Worm (Caenorhabditis elegans) whole organism, L3 larva: ENCODE results near the gene ctsa-1.1.

Experiments used
- R02D3.7 ChIP-seq: fragments of 150-350 bp; optimal IDR thresholded peaks from 2 replicates; lab custom pipeline; 2014; ENCODE audit warnings: missing biosample characterization, missing genetic modification characterization
- ZK546.5 ChIP-seq: sonication (generic microtip); optimal IDR thresholded peaks from 2 replicates; lab custom pipeline; 2017; ENCODE audit warnings: missing biosample characterization, missing genetic modification characterization
- aly-2 ChIP-seq: fragments of 150-350 bp; optimal IDR thresholded peaks from 2 replicates; lab custom pipeline; 2014; ENCODE audit warnings: missing biosample characterization, missing genetic modification characterization
- ama-1 ChIP-seq: fragments of 150-350 bp; optimal IDR thresholded peaks from 2 replicates; lab custom pipeline; 2018
- ceh-16 ChIP-seq: sonication (generic microtip); optimal IDR thresholded peaks from 2 replicates; lab custom pipeline; 2017; ENCODE audit warnings: missing biosample characterization, missing genetic modification characterization
- ceh-28 ChIP-seq: fragments of 150-350 bp; optimal IDR thresholded peaks from 2 replicates; lab custom pipeline; 2014; ENCODE audit warnings: missing biosample characterization, missing genetic modification reagents, missing genetic modification characterization
- ceh-82 ChIP-seq: fragments of 150-350 bp; optimal IDR thresholded peaks from 2 replicates; lab custom pipeline; 2014; ENCODE audit warnings: missing biosample characterization, missing genetic modification characterization
- ceh-9 ChIP-seq: sonication (generic microtip); optimal IDR thresholded peaks from 2 replicates; lab custom pipeline; 2018; ENCODE audit warnings: missing biosample characterization, missing genetic modification characterization
- daf-12 ChIP-seq: fragments of 150-350 bp; optimal IDR thresholded peaks from 2 replicates; lab custom pipeline; 2014; ENCODE audit warnings: missing biosample characterization, missing genetic modification reagents, missing genetic modification characterization
- egl-27 ChIP-seq: sonication (generic microtip); optimal IDR thresholded peaks from 4 replicates; lab custom pipeline; 2017; ENCODE audit warnings: missing biosample characterization, missing genetic modification reagents, missing genetic modification characterization
- egl-5 ChIP-seq: fragments of 150-350 bp; optimal IDR thresholded peaks from 2 replicates; lab custom pipeline; 2017; ENCODE audit warnings: missing biosample characterization, missing genetic modification reagents, missing genetic modification characterization, inconsistent platforms
- elt-1 ChIP-seq: fragments of 150-350 bp; optimal IDR thresholded peaks from 2 replicates; lab custom pipeline; 2014; ENCODE audit warnings: missing biosample characterization, missing genetic modification characterization
- elt-2 ChIP-seq: sonication (generic microtip); optimal IDR thresholded peaks from 2 replicates; lab custom pipeline; 2016; ENCODE audit warnings: missing genetic modification reagents, mild to moderate bottlenecking, missing genetic modification characterization, missing compliant biosample characterization
- elt-3 ChIP-seq, 3 experiments: fragments of 150-350 bp in 1 of 3; sonication (generic microtip) in 2 of 3; optimal IDR thresholded peaks; 2 replicates in 2 of 3; 4 replicates in 1 of 3; lab custom pipeline; 2014 to 2017; ENCODE audit warnings: missing biosample characterization in 3 of 3, missing genetic modification characterization in 3 of 3
- eor-1 ChIP-seq, 2 experiments: fragments of 150-350 bp; optimal IDR thresholded peaks; 2 replicates each; lab custom pipeline; 2014 to 2018; ENCODE audit warnings: missing biosample characterization in 2 of 2, missing genetic modification characterization in 2 of 2
- fkh-10 ChIP-seq: sonication (generic microtip); optimal IDR thresholded peaks from 2 replicates; lab custom pipeline; 2017; ENCODE audit warnings: missing biosample characterization, missing genetic modification reagents, missing genetic modification characterization
- fkh-2 ChIP-seq: fragments of 150-350 bp; optimal IDR thresholded peaks from 2 replicates; lab custom pipeline; 2014; ENCODE audit warnings: missing biosample characterization, missing genetic modification reagents, missing genetic modification characterization
- hmg-11 ChIP-seq: sonication (generic microtip); optimal IDR thresholded peaks from 2 replicates; lab custom pipeline; 2016; ENCODE audit warnings: missing genetic modification characterization, missing compliant biosample characterization
- jun-1 ChIP-seq: fragments of 150-350 bp; optimal IDR thresholded peaks from 2 replicates; lab custom pipeline; 2014; ENCODE audit warnings: missing biosample characterization, missing genetic modification reagents, missing genetic modification characterization
- lin-15B ChIP-seq: fragments of 150-350 bp; optimal IDR thresholded peaks from 2 replicates; lab custom pipeline; 2014; ENCODE audit warnings: missing biosample characterization, missing genetic modification characterization
- lin-39 ChIP-seq: fragments of 150-350 bp; optimal IDR thresholded peaks from 2 replicates; lab custom pipeline; 2018; ENCODE audit warnings: missing biosample characterization, missing genetic modification reagents, missing genetic modification characterization
- lsy-12 ChIP-seq: sonication (generic microtip); optimal IDR thresholded peaks from 2 replicates; lab custom pipeline; 2016; ENCODE audit warnings: mild to moderate bottlenecking, missing genetic modification characterization, missing compliant biosample characterization
- mdl-1 ChIP-seq: fragments of 150-350 bp; optimal IDR thresholded peaks from 2 replicates; lab custom pipeline; 2014; ENCODE audit warnings: missing biosample characterization, missing genetic modification characterization
- mml-1 ChIP-seq: fragments of 150-350 bp; sonication (generic microtip); optimal IDR thresholded peaks from 3 replicates; lab custom pipeline; 2014; ENCODE audit warnings: missing biosample characterization, missing genetic modification characterization
- nfya-1 ChIP-seq: sonication (generic microtip); optimal IDR thresholded peaks from 2 replicates; lab custom pipeline; 2017; ENCODE audit warnings: missing genetic modification characterization, mild to moderate bottlenecking, missing compliant biosample characterization, antibody characterized with exemption, moderate library complexity; ENCODE audit not compliant: insufficient read depth
- nhr-11 ChIP-seq: fragments of 150-350 bp; optimal IDR thresholded peaks from 2 replicates; lab custom pipeline; 2014; ENCODE audit warnings: missing biosample characterization, missing genetic modification characterization
- nhr-12 ChIP-seq: fragments of 150-350 bp; optimal IDR thresholded peaks from 2 replicates; lab custom pipeline; 2014; ENCODE audit warnings: missing biosample characterization, missing genetic modification characterization
- nhr-23 ChIP-seq: fragments of 150-350 bp; optimal IDR thresholded peaks from 2 replicates; lab custom pipeline; 2014; ENCODE audit warnings: missing biosample characterization, missing genetic modification reagents, missing genetic modification characterization
- nhr-237 ChIP-seq: fragments of 150-350 bp; optimal IDR thresholded peaks from 2 replicates; lab custom pipeline; 2014; ENCODE audit warnings: missing biosample characterization, missing genetic modification characterization
- nhr-25 ChIP-seq: sonication (generic microtip); optimal IDR thresholded peaks from 2 replicates; lab custom pipeline; 2017; ENCODE audit warnings: missing biosample characterization, missing genetic modification characterization
- nhr-28 ChIP-seq: fragments of 150-350 bp; optimal IDR thresholded peaks from 2 replicates; lab custom pipeline; 2014; ENCODE audit warnings: missing biosample characterization, missing genetic modification characterization
- nhr-43 ChIP-seq: sonication (generic microtip); optimal IDR thresholded peaks from 2 replicates; lab custom pipeline; 2016; ENCODE audit warnings: mild to moderate bottlenecking, missing genetic modification characterization, missing compliant biosample characterization; ENCODE audit not compliant: poor library complexity, severe bottlenecking
- nhr-67 ChIP-seq: fragments of 150-350 bp; optimal IDR thresholded peaks from 2 replicates; lab custom pipeline; 2014; ENCODE audit warnings: missing biosample characterization, missing genetic modification characterization
- nhr-76 ChIP-seq: fragments of 150-350 bp; sonication (generic microtip); optimal IDR thresholded peaks from 5 replicates; lab custom pipeline; 2014; ENCODE audit warnings: missing biosample characterization, missing genetic modification characterization
- nhr-77 ChIP-seq: fragments of 150-350 bp; optimal IDR thresholded peaks from 2 replicates; lab custom pipeline; 2014; ENCODE audit warnings: missing biosample characterization, missing genetic modification characterization
- pha-4 ChIP-seq: fragments of 150-350 bp; optimal IDR thresholded peaks from 2 replicates; lab custom pipeline; 2014; ENCODE audit warnings: missing biosample characterization, missing genetic modification reagents, missing genetic modification characterization
- pqm-1 ChIP-seq: fragments of 150-350 bp; optimal IDR thresholded peaks from 2 replicates; lab custom pipeline; 2017; ENCODE audit warnings: missing biosample characterization, missing genetic modification characterization, inconsistent platforms
- sea-2 ChIP-seq: fragments of 150-350 bp; sonication (generic microtip); optimal IDR thresholded peaks from 4 replicates; lab custom pipeline; 2014; ENCODE audit warnings: missing biosample characterization, missing genetic modification reagents, missing genetic modification characterization
- skn-1 ChIP-seq: fragments of 150-350 bp; optimal IDR thresholded peaks from 2 replicates; lab custom pipeline; 2014; ENCODE audit warnings: missing biosample characterization, missing genetic modification characterization
- snpc-4 ChIP-seq: fragments of 150-350 bp; optimal IDR thresholded peaks from 2 replicates; lab custom pipeline; 2014; ENCODE audit warnings: missing biosample characterization, missing genetic modification characterization
- tbx-2 ChIP-seq: sonication (generic microtip); optimal IDR thresholded peaks from 2 replicates; lab custom pipeline; 2016; ENCODE audit warnings: mild to moderate bottlenecking, missing genetic modification characterization, missing compliant biosample characterization
- unc-39 ChIP-seq: sonication (generic microtip); optimal IDR thresholded peaks from 4 replicates; lab custom pipeline; 2017; ENCODE audit warnings: missing biosample characterization, missing genetic modification characterization
- unc-62 ChIP-seq: fragments of 150-350 bp; sonication (generic microtip); optimal IDR thresholded peaks from 4 replicates; lab custom pipeline; 2014; ENCODE audit warnings: missing biosample characterization, missing genetic modification reagents, missing genetic modification characterization
- zag-1 ChIP-seq: fragments of 150-350 bp; optimal IDR thresholded peaks from 2 replicates; lab custom pipeline; 2014; ENCODE audit warnings: missing biosample characterization, missing genetic modification characterization
- ztf-11 ChIP-seq: fragments of 150-350 bp; optimal IDR thresholded peaks from 2 replicates; lab custom pipeline; 2014; ENCODE audit warnings: missing biosample characterization, missing genetic modification characterization
- ztf-4 ChIP-seq: fragments of 150-350 bp; optimal IDR thresholded peaks from 2 replicates; lab custom pipeline; 2014; ENCODE audit warnings: missing biosample characterization, missing genetic modification characterization

ctsa-1.1 gene

DNA sequence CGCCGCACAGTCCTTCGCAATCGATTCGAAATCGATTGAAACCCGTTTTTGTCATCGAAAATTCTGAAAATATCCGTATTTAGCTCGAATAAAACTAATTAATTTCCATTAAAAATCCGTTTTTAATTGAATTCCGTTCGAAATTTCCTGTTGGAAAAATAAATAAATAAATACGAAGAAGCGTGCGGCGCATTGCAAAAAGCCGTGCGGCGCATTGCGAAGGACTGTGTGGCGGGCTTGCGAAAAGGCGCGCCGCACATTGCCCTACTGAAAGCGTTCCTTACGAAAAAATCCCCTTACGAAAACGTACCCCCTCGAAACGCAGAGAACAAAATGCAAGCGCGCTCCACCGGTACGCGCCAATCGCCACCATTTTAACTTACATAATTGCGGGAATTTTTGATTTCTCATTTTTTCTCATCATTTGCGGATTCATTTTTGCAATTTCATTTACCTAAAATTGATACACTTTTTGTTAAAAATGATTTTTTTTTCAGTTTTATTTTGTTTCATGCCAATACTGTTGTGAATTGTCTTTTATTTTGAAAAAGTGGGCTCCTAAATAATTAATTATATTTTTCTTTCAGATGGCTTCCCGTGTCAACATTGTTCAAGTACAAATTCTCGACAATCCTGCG lies 35.8 kb upstream of the ctsa-1.1 start, which contains the start of gene unc-85:
Gene unc-85, plus strand, starts transcription at position 588 of the 638 bp plus-strand sequence.
- TF ChIP-seq R02D3.7 (tag; lab: Kevin White, UChicago) (peak; percentile 62), hmg-11 (tag; lab: Kevin White, UChicago) (peak; percentile 48), nhr-25 (peak; percentile 45), ceh-28 (tag; lab: Kevin White, UChicago) (peak; percentile 63), snpc-4 (tag; lab: Kevin White, UChicago) (peak; percentile 33), tbx-2 (tag; lab: Kevin White, UChicago) (peak; percentile 32), lin-39 (tag; lab: Kevin White, UChicago) (peak; percentile 24), nhr-43 (tag; lab: Kevin White, UChicago) (peak; percentile 46), nfya-1 (peak; percentile 78), nhr-23 (tag; lab: Kevin White, UChicago) (peak; percentile 21), lsy-12 (tag; lab: Kevin White, UChicago) (peak; percentile 94), lin-15B (tag; lab: Kevin White, UChicago) (peak; percentile 80), elt-2 (tag; lab: Kevin White, UChicago) (peak; percentile 67), pha-4 (tag; lab: Kevin White, UChicago) (peak; percentile 51)

DNA sequence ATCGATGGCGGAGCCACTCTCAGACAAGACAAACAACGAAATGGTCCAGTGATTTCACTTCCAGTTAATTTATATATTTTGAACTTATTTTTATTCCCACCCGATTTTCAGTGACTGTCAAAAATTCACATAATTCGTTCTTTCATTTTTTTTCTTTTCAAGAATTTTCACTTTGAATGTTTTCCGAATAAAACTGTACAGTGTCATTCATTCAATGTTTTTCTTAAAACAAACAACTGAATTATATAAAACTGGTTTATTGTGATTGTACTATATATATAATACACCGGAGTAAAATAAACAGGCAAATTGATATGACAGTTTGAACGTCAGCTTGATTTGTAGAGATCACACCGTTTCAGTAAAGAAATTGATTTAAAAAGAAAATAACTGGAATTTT lies 34.4 kb upstream of the ctsa-1.1 start:
- TF ChIP-seq nhr-67 (tag; lab: Kevin White, UChicago) (no peak), nhr-23 (tag; lab: Kevin White, UChicago) (no peak), aly-2 (no peak), ztf-4 (tag; lab: Kevin White, UChicago) (no peak)

DNA sequence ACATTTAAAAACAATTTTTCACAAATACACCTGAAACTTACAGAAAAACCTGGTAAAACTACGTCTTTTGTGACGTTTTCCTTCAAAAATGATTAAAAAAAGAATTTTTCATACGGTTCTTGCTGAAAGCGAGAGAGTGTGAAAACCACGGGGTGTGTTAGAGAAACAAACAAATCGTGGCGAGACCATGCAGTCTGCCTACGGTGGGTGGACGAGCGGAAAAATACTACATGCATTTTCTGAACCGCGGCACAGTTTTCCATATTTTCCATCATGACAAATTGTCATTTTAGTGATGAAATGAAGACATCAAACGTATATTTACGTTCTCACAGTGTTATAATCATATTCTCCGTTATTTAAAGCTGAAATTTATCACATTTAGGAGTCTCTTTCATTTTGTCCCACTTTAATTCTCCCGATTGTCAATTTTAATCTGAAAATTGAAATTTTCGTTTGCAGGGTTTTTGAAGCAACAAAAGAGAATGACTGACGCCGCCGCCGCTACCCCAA lies 31.0 kb upstream of the ctsa-1.1 start, which contains the start of the genes F10G7.9 and tsn-1:
Gene F10G7.9, minus strand, starts transcription at position 127 of the 513 bp plus-strand sequence.
Gene tsn-1, plus strand, starts transcription at position 463 of the 513 bp plus-strand sequence.
- TF ChIP-seq nhr-76 (tag; lab: Kevin White, UChicago) = no peak
- TF ChIP-seq aly-2 = no peak
- TF ChIP-seq ceh-9 (tag; lab: Kevin White, UChicago) = no peak
- no peak for TF ChIP-seq fkh-10 (GFP tag; lab: Kevin White, UChicago)
- TF ChIP-seq elt-2 (tag; lab: Kevin White, UChicago) = peak; percentile 68
- no peak for TF ChIP-seq jun-1 (tag; lab: Kevin White, UChicago)
- TF ChIP-seq zag-1 (tag; lab: Kevin White, UChicago) = no peak
- TF ChIP-seq eor-1 (tag; optimal IDR thresholded peaks at IDR 0.05; lab: Kevin White, UChicago) = no peak
- TF ChIP-seq lsy-12 (tag; lab: Kevin White, UChicago) = peak; percentile 83
- no peak for TF ChIP-seq daf-12
- TF ChIP-seq egl-27 (tag; lab: Kevin White, UChicago) = no peak
- TF ChIP-seq nhr-11 = no peak
- TF ChIP-seq ama-1 (lab: Kevin White, UChicago) = no peak
- no peak for TF ChIP-seq nhr-12
- TF ChIP-seq tbx-2 (tag; lab: Kevin White, UChicago) = no peak
- no peak for TF ChIP-seq nhr-28 (tag; lab: Kevin White, UChicago)
- TF ChIP-seq unc-62 (GFP tag; lab: Kevin White, UChicago) = no peak
- peak; percentile 36 for TF ChIP-seq ceh-28 (tag; lab: Kevin White, UChicago)
- no peak for TF ChIP-seq R02D3.7 (tag; lab: Kevin White, UChicago)
- TF ChIP-seq nhr-67 (tag; lab: Kevin White, UChicago) = no peak
- no peak for TF ChIP-seq nhr-77 (tag; lab: Kevin White, UChicago)
- TF ChIP-seq nhr-237 = no peak
- no peak for TF ChIP-seq egl-5 (tag; lab: Kevin White, UChicago)
- peak; percentile 81 for TF ChIP-seq nhr-25
- TF ChIP-seq unc-39 = no peak
- no peak for TF ChIP-seq mml-1 (tag; lab: Kevin White, UChicago)
- TF ChIP-seq mdl-1 (tag; lab: Kevin White, UChicago) = no peak
- TF ChIP-seq elt-3 (tag; optimal IDR thresholded peaks at IDR 0.05; lab: Kevin White, UChicago) = no peak
- no peak for TF ChIP-seq ztf-4 (tag; lab: Kevin White, UChicago)
- TF ChIP-seq ZK546.5 (tag; lab: Kevin White, UChicago) = no peak
- peak; percentile 29 for TF ChIP-seq nhr-43 (tag; lab: Kevin White, UChicago)
- no peak for TF ChIP-seq ceh-16
- TF ChIP-seq hmg-11 (tag; lab: Kevin White, UChicago) = peak; percentile 61
- peak; percentile 75 for TF ChIP-seq skn-1
- TF ChIP-seq snpc-4 (tag; lab: Kevin White, UChicago) = no peak
- peak; percentile 63 for TF ChIP-seq nhr-23 (tag; lab: Kevin White, UChicago)
- no peak for TF ChIP-seq lin-39 (tag; lab: Kevin White, UChicago)
- TF ChIP-seq lin-15B (tag; lab: Kevin White, UChicago) = peak; percentile 82
- TF ChIP-seq fkh-2 (tag; lab: Kevin White, UChicago) = no peak
- TF ChIP-seq ztf-11 = no peak
- TF ChIP-seq sea-2 (GFP tag; lab: Kevin White, UChicago) = no peak
- TF ChIP-seq pqm-1 (tag; lab: Kevin White, UChicago) = peak; percentile 48
- TF ChIP-seq elt-1 (tag; lab: Kevin White, UChicago) = no peak
- peak; percentile 92 for TF ChIP-seq nfya-1
- no peak for TF ChIP-seq ceh-82 (tag; lab: Kevin White, UChicago)
